Fruit fly (Drosophila melanogaster) S2 (cell line): ENCODE results near the gene Ranbp16.

ENCODE experiments used
- CG8478 ChIP-seq: fragments of >200 bp; optimal IDR thresholded peaks from 2 replicates; lab custom pipeline; 2018
- CTCF ChIP-seq, 2 experiments: fragments of >200 bp; optimal IDR thresholded peaks; 2 replicates each; lab custom pipeline; 2018

Ranbp16 gene

DNA sequence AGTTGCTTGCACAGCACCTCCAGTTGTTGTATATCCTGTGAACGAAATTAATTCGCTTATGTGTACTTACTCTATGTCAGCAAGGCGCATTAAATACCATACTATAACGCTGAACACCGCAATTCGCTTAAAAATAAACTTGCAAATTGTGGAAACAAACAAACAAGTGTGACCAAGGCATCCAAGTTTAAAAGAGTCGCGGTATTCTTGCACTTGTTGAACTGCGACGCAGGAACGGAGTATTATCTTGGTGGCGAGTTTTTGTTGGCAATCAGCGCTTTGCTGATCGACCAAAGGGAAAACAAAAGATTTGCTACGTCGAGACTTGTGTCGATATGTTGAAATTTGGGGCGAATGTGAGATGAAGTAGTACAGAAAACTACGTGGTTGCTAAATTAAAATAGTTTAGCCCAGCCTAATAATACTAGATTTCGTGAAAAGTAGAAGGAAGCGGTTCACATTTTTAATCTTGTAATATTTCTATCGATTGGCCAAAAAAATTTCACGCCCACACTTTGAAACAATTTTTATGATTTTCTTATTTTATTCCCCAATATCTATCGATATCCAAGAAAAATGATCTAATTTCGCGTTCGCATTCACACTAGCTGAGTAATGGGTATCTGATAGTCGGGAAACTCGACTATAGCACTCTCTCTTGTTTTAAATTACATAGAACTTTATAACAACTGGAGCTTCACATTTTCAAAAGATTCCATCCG, at the start of gene Ranbp16:
Gene Ranbp16 (minus strand): TSS at position 364 of the 722 bp plus-strand sequence.
- TF ChIP-seq CTCF (optimal IDR thresholded peaks at IDR 0.05; lab: Kevin White, UChicago): no peak
- TF ChIP-seq CG8478: no peak

DNA sequence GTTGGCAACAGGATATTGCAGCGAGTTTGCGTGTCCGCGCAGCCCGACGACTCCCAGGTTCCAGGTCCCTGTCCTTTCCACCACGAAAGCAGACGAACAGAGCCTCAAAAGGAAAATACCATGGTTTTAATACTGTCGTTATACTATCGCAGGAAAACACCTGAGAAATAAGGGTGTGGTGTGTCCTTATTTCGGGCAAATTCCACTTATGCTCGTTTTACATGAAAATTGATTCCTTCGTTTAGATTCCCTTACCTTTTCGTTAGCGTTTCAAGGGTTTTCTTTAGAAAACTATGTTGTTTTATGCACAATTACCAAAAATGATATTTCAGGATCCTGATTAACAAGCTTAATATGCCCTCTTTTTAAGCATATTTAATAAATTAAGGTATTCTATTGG, 49.2 kb upstream of the Ranbp16 start, which contains the start of gene Cep164:
Gene Cep164 (minus strand): TSS at position 101 of the 400 bp plus-strand sequence.
- TF ChIP-seq CTCF (optimal IDR thresholded peaks at IDR 0.05; lab: Kevin White, UChicago) (no peak), CG8478 (no peak)

DNA sequence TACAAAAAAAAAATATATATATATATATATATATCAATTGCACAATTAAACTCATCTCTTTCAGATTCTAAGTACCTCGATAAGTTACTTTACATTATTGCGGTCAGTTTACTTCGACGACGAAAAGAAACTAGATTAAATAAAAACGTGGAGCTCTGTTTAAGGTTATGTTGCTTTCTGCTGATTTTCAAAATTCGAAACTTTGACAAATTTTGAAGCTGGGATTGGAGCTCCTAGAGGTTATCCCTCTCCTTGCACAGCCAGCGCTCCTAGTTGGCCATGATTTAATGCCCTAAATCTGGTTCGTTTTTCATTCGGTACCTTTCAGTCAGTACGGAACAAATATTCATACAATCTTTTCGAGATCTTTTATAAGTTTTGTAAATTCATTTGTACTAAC, 42.9 kb upstream of the Ranbp16 start, which contains the start of gene CG42766:
Gene CG42766 (plus strand): TSS at position 301 of the 400 bp plus-strand sequence.
- no peak for TF ChIP-seq CG8478
- no peak for TF ChIP-seq CTCF (optimal IDR thresholded peaks at IDR 0.05; lab: Kevin White, UChicago)

DNA sequence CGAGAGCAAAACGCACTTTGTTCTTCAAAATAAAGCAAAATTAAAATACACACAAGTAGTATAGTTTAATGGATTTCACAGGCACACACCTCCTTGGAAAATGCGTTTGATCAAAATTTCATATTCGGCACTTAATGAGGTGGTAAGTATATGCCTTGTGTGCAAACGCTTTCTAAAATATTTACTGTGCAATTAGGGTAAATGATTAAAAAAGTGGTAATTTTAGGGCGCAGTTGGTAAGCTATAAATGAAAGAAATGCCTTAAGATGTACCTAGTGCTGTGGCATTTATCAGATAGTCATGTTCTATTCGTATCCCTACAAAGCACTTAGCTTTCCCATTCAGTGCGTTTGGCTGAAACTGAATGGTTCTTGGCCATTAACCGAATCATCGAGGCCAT, 40.5 kb upstream of the Ranbp16 start, which contains the start of gene Or13a:
Gene Or13a (plus strand): TSS at position 301 of the 400 bp plus-strand sequence.
- TF ChIP-seq CG8478 (no peak), CTCF (optimal IDR thresholded peaks at IDR 0.05; lab: Kevin White, UChicago) (no peak)

DNA sequence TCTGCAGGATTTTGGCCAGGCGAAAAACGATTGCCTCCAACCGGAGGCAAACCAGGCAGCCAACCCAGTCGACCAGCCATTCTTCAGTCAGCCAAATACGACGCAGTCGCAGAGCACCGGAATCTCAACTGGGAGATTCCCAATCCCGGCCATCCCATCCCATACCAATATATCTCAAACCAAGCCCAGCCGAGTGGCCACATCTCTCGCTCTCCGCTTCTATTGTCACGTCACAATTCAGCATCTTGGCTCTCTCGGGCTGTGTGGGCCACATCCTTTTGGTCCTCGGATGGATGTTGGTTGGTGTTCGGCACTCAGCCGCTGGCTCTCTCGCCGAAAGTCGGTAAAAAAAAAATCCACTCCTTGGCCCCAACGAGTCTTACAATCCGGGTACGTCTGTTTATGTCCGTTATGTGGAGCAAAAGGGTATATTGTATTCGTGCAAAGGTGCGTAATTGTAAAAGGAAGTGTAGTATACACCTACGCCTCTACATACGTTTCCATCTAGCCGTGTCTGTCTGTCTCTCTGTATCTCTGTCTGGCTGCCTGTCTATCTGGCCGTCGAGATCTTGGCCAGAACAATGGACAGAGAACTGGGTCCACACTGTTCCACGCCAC, 39.6 kb upstream of the Ranbp16 start, which contains the start of gene mmd:
Gene mmd (minus strand): TSS at position 3 of the 618 bp plus-strand sequence.
- TF ChIP-seq CTCF (optimal IDR thresholded peaks at IDR 0.05; lab: Kevin White, UChicago) (no peak), CG8478 (no peak)

DNA sequence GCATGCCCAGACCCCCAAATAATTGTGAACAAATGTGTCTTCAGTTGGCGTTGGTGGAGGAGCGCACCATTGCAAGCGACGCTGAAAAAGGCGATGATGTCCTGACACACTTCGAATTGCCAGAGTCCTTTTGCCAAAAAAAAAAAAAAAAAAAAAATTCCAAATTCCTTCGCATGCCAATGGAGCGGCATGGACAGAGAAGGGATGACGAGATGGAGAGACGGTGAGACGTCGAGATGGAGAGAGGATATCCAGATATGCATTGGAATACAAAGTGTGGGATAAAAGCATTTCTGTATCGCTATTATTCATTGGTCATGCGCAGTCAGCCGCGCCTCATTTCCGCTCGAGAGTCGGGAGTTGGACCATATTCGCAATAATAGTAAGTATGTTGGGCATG, 37.9 kb upstream of the Ranbp16 start:
- TF ChIP-seq CG8478: no peak
- no peak for TF ChIP-seq CTCF (optimal IDR thresholded peaks at IDR 0.05; lab: Kevin White, UChicago)

DNA sequence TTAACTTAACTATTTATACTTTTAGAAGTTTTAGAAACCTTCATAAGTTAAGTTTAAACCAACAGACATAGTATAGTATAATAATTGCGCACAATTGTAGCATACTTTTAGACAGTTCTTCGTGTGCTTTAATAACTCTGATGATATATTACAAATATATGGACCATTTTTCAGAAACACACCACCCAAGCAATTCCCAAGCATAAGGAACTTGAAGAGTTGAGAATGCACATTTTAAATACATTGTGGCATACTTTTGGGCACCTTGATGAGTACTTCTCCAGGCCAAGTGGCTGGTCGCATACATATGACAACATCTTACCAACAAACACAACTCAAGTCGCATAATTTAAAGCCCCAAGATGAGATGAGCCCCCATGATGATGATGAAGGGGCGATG, 35.9 kb upstream of the Ranbp16 start:
- TF ChIP-seq CTCF (optimal IDR thresholded peaks at IDR 0.05; lab: Kevin White, UChicago) (no peak), CG8478 (no peak)

DNA sequence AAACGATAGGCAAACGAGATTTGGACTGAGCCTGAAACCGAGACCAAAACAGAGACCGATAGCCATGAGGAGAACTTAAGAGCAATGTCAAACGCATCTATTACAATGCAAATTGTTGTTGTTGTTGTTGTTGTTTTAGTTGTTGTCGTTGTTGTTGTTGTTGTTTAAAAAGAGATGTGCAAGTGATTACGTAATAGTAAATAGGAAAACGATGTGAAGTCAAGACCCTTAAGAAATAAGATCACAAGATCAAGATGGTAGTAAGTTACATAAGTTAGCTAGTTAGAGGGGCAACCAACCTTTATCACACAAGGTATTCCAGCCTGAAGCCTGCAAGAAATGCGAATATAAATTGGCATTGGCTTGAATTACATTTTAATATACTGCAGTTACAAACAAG, 16.4 kb upstream of the Ranbp16 start:
- TF ChIP-seq CTCF (optimal IDR thresholded peaks at IDR 0.05; lab: Kevin White, UChicago): no peak
- TF ChIP-seq CG8478: no peak

DNA sequence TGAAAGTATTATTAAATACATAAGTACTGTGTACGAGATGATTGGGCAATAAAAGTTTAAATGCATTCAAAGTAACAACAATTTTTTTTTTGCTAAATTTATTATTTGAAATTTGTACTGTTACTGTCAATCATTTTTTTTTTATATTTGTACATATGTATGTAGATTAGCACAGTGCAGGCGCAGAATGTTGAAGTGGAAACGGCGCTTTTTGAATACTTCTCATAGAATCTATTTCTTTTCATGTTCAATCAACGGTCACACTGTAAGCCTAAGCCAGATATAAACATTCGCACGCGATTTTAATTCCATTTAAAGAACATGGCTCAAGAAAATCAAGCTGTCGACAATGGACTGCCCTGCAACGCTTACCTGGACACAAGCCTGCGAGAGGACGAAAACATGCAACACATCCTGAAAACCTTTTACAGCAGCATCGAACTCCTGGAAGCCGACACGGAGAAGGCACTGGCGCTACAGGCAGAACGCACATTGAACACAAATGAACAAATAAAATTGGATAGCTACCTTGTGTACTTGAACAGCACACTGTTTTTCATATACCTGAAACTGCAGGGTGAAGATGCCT, 11.2 kb upstream of the Ranbp16 start, which contains the start of gene Rrp47:
Gene Rrp47 (plus strand): TSS at position 163 of the 589 bp plus-strand sequence.
- TF ChIP-seq CG8478 (no peak), CTCF (optimal IDR thresholded peaks at IDR 0.05; lab: Kevin White, UChicago) (no peak)

DNA sequence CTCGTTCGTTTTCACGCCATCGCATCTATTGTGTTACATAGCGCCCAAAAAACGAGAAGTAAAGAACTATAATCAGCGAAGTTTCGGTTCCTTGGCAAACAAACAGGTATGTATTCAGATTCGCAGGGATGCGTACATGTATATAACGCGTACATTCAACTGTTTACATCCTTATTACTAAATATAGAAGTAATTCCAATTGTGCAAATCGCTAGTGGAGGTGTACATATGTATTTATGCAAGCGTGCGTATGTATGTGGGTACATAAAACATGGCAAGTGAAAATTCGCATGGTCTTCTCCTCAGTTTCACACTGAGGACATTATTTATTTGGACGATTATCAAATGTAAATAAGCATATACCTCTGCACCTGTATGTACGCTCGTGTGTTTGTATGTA, 7.9 kb upstream of the Ranbp16 start:
- TF ChIP-seq CTCF (optimal IDR thresholded peaks at IDR 0.05; lab: Kevin White, UChicago) (no peak), CG8478 (no peak)

DNA sequence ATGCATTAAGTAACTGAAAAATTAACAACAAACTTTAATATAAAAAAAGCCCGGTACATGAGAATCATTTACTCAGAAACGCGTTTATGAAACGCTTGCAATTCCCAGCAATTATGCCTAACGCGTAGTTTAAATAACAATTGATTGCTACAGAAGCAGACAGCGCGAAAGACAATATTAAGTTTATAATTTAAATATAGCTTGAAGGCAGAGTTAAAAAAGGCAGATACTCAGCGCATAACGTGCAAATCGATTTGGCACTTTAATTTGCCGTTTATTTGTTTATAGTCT, 7.2 kb upstream of the Ranbp16 start, which contains the start of gene CG8924:
Gene CG8924 (plus strand): TSS at position 122 of the 291 bp plus-strand sequence.
- TF ChIP-seq CTCF (optimal IDR thresholded peaks at IDR 0.05; lab: Kevin White, UChicago): no peak

DNA sequence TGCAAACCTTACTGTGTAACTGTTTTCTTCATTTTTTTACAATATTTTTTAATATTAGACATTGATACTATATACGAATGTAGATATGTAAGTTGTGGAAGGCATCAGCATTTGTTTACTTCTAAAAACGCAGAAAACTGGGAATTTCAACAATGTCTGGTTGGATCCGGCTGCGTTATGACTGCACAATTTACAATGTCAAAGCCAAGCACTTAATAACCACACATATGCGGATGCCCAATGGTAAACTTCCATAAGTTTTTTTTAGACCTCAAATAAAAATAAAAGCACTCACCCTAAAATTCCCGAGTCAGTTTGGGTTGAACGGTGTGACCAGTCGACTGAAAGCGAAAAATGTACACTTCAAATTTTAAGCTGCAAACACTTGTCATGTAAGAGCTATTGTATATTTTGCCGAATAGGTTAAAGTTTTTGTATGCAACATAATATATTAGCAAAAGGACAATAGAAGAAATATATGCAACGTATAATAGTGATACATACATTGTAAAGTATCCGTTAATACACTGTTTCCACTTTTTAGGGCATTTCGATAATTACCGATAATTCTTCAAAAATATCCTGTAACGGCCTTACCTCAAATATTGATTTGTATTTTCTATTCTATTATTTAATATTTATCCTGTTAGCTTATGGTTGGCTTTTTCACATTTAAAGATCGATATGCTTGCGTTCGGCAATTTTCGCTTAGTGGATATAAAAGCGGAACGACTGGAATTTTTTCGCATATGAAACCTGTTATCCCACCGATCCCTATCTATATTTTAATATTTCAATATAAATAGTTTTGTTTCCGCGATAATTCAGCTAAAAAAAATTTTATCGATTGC, 6.7 kb upstream of the Ranbp16 start, which contains the start of gene Stim:
Gene Stim (minus strand): TSS at position 347 of the 851 bp plus-strand sequence.
- TF ChIP-seq CG8478 (no peak), CTCF (optimal IDR thresholded peaks at IDR 0.05; lab: Kevin White, UChicago) (no peak)

DNA sequence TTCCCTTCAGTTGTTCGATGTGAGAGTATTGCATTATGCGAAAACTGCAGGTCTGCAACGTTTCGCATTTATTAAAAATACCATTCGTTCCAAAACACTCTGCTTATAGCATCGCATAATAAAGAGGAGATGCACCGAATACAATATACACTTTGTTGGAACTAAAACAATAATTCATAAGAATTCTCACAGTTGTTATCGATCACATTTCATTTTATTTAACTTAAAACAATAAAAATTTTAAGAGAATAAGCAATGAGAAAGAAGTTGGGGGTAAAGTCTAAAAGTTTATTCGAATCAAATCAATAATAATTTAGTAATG, 520 bp upstream of the Ranbp16 start:
- TF ChIP-seq CG8478: no peak
- no peak for TF ChIP-seq CTCF (optimal IDR thresholded peaks at IDR 0.05; lab: Kevin White, UChicago)

DNA sequence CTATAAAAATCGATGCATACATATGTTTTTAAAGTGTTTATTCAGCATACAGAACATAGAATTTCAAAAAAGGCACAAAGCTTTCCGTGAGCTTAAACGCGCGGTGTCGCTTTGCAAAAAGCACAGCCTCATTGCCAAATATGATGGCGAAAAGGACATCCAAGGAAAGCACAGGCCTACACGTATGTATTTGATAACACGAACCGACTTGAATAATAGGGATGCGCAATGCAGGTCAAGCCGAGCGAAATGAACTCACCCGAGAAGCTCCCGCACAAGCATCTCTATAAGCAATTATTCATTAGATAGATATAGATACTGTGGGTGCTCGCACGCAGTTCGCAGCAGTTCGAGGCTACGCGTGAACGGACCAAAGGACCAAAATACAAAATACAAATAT, 8.9 kb downstream of the Ranbp16 start, which contains the start of gene Lcch3:
Gene Lcch3 (plus strand): TSS at position 301 of the 400 bp plus-strand sequence.
- TF ChIP-seq CTCF (optimal IDR thresholded peaks at IDR 0.05; lab: Kevin White, UChicago) (no peak), CG8478 (no peak)

DNA sequence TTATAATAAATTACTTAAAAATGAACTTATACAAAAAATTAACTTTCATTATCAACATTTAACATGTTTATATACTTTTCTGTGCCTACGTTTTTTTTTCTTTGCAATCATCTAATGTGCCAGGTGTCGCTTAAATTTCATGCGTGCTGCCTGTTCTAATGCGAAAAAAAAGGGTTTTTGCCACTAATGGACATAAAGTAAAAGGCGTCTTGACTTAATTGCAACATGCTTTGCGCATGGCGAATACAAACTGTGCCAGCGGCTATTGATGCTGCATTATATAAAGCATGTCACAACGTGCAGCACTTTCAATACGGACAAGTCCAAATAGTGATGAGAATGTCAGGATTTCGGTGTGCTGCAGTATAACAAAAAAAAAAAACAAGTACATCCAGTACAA, 12.0 kb downstream of the Ranbp16 start, which contains the start of gene CG8916:
Gene CG8916 (plus strand): TSS at position 301 of the 400 bp plus-strand sequence.
- no peak for TF ChIP-seq CG8478
- TF ChIP-seq CTCF (optimal IDR thresholded peaks at IDR 0.05; lab: Kevin White, UChicago): no peak
